Worm (Caenorhabditis elegans): ENCODE measurements around the gene Y67D8B.3.

The Y67D8B.3 gene

ce11 chrIV:3232694-3233372, 30.8 kb upstream of the Y67D8B.3 start (continued):
- TF ChIP-seq C08G9.2 (tag; optimal IDR thresholded peaks at IDR 0.05) (peak; percentile 49), tbx-7 (tag; optimal IDR thresholded peaks at IDR 0.05) (peak; percentile 51), Y22D7AL.16 (tag; optimal IDR thresholded peaks at IDR 0.05) (no peak), hlh-30 (tag; optimal IDR thresholded peaks at IDR 0.05; ENCODE audit: insufficient read depth) (peak; percentile 20), lin-11 (tag; optimal IDR thresholded peaks at IDR 0.05) (peak; percentile 29), madf-2 (tag; optimal IDR thresholded peaks at IDR 0.05) (peak; percentile 45), ceh-24 (tag; optimal IDR thresholded peaks at IDR 0.05) (peak; percentile 29), unc-42 (tag; optimal IDR thresholded peaks at IDR 0.05) (no peak), ama-1 (optimal IDR thresholded peaks at IDR 0.05) (peak; percentile 98), K09A11.1 (tag; optimal IDR thresholded peaks at IDR 0.05; ENCODE audit: insufficient read depth) (peak; percentile 46), ets-4 (tag; optimal IDR thresholded peaks at IDR 0.05) (peak; percentile 8), rnt-1 (tag; optimal IDR thresholded peaks at IDR 0.05) (peak; percentile 86), ref-2 (tag; optimal IDR thresholded peaks at IDR 0.05) (peak; percentile 76)

ce11 chrIV:3231644-3232043, 29.6 kb upstream of the Y67D8B.3 start:
- TF ChIP-seq rnt-1 (tag; optimal IDR thresholded peaks at IDR 0.05) (peak; percentile 38), K02D7.2 (tag; optimal IDR thresholded peaks at IDR 0.05) (no peak), elt-4 (tag; optimal IDR thresholded peaks at IDR 0.05) (no peak), elt-2 (tag; optimal IDR thresholded peaks at IDR 0.05) (peak; percentile 73), ama-1 (optimal IDR thresholded peaks at IDR 0.05) (no peak), ceh-34 (tag; optimal IDR thresholded peaks at IDR 0.05) (peak; percentile 43), C08G9.2 (tag; optimal IDR thresholded peaks at IDR 0.05) (no peak), ref-2 (tag; optimal IDR thresholded peaks at IDR 0.05) (no peak), tbx-2 (tag; optimal IDR thresholded peaks at IDR 0.05) (peak; percentile 53), pha-2 (tag; optimal IDR thresholded peaks at IDR 0.05) (peak; percentile 27), ceh-18 (tag; optimal IDR thresholded peaks at IDR 0.05) (peak; percentile 55), nfya-1 (tag; optimal IDR thresholded peaks at IDR 0.05) (peak; percentile 21)

ce11 chrIV:3227549-3228139, 25.6 kb upstream of the Y67D8B.3 start:
- TF ChIP-seq dve-1 (tag; optimal IDR thresholded peaks at IDR 0.05) (peak; percentile 11), ceh-9 (tag; optimal IDR thresholded peaks at IDR 0.05) (no peak), odd-2 (tag; optimal IDR thresholded peaks at IDR 0.05) (no peak), eyg-1 (tag; optimal IDR thresholded peaks at IDR 0.05) (peak; percentile 43), che-1 (tag; optimal IDR thresholded peaks at IDR 0.05) (no peak), ceh-45 (GFP tag; IDR thresholded peaks at IDR 0.05) (no peak), pax-1 (tag; optimal IDR thresholded peaks at IDR 0.05) (no peak), pros-1 (tag; optimal IDR thresholded peaks at IDR 0.05) (no peak), ceh-19 (GFP tag; optimal IDR thresholded peaks at IDR 0.05) (no peak), hlh-15 (tag; optimal IDR thresholded peaks at IDR 0.05) (no peak), tbx-2 (tag; optimal IDR thresholded peaks at IDR 0.05) (peak; percentile 53), ztf-16 (tag; optimal IDR thresholded peaks at IDR 0.05) (no peak), C08G9.2 (tag; optimal IDR thresholded peaks at IDR 0.05) (no peak), ceh-24 (tag; optimal IDR thresholded peaks at IDR 0.05) (no peak), ceh-18 (tag; optimal IDR thresholded peaks at IDR 0.05) (peak; percentile 41), K09A11.1 (tag; optimal IDR thresholded peaks at IDR 0.05; ENCODE audit: insufficient read depth) (no peak), T23F11.4 (GFP tag; optimal IDR thresholded peaks at IDR 0.05) (no peak), ref-2 (tag; optimal IDR thresholded peaks at IDR 0.05) (peak; percentile 45), C38D4.7 (GFP tag; optimal IDR thresholded peaks at IDR 0.05) (no peak), ceh-6 (GFP tag; optimal IDR thresholded peaks at IDR 0.05) (no peak), sox-2 (GFP tag; IDR thresholded peaks at IDR 0.05) (no peak), ceh-14 (tag; optimal IDR thresholded peaks at IDR 0.05) (no peak), fkh-10 (GFP tag; optimal IDR thresholded peaks at IDR 0.05) (no peak), Y22D7AL.16 (tag; optimal IDR thresholded peaks at IDR 0.05) (no peak), pag-3 (tag; optimal IDR thresholded peaks at IDR 0.05; ENCODE audit: borderline replicate concordance) (no peak), fkh-6 (tag; optimal IDR thresholded peaks at IDR 0.05) (peak; percentile 25), npax-4 (tag; optimal IDR thresholded peaks at IDR 0.05) (no peak), ceh-30 (tag; optimal IDR thresholded peaks at IDR 0.05) (no peak), nhr-11 (tag; optimal IDR thresholded peaks at IDR 0.05) (no peak), rnt-1 (tag; optimal IDR thresholded peaks at IDR 0.05) (peak; percentile 71), sdc-2 (tag; optimal IDR thresholded peaks at IDR 0.05) (peak; percentile 43), hlh-30 (tag; optimal IDR thresholded peaks at IDR 0.05; ENCODE audit: insufficient read depth) (peak; percentile 32), ets-4 (tag; optimal IDR thresholded peaks at IDR 0.05) (peak; percentile 9), ceh-22 (tag; optimal IDR thresholded peaks at IDR 0.05) (no peak), pqm-1 (tag; optimal IDR thresholded peaks at IDR 0.05) (peak; percentile 72)

All from whole organism, late embryonic.